Worm (Caenorhabditis elegans): ENCODE results near the gene dgn-1.

Gene dgn-1

DNA sequence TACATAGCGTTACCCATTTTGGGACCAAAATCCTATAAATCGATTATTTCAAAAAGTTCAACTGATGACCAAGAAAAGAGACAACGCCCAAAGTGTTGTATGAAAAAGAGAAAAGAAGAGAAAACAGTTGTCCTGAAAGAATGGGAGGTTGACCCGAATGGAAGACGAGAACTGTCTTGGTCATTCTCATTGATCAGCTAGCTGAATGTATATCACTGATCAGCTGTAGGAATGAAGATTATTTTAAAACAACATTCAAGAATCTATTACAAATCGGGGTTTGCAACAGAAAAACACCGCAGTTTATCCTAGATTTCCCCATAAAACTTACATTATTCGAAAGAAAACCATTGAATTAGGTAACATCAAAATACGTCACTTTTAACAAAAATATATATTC lies 38.3 kb downstream of the dgn-1 start, which contains the start of gene F47B10.5:
Gene F47B10.5 (minus strand): TSS at position 101 of the 400 bp plus-strand sequence.
- TF ChIP-seq pha-2 (tag; optimal IDR thresholded peaks at IDR 0.05) (no peak), ceh-24 (tag; optimal IDR thresholded peaks at IDR 0.05) (no peak), hlh-30 (tag; optimal IDR thresholded peaks at IDR 0.05; ENCODE audit: insufficient read depth) (no peak), zip-5 (tag; optimal IDR thresholded peaks at IDR 0.05) (no peak), sox-2 (GFP tag; IDR thresholded peaks at IDR 0.05) (no peak), F13H6.1 (tag; optimal IDR thresholded peaks at IDR 0.05) (no peak), elt-4 (tag; optimal IDR thresholded peaks at IDR 0.05) (no peak), unc-3 (GFP tag; conservative IDR thresholded peaks at IDR 0.05) (no peak), unc-3 (tag; optimal IDR thresholded peaks at IDR 0.05) (no peak), ceh-19 (GFP tag; optimal IDR thresholded peaks at IDR 0.05) (no peak), Y22D7AL.16 (tag; optimal IDR thresholded peaks at IDR 0.05) (no peak), fkh-6 (tag; optimal IDR thresholded peaks at IDR 0.05) (no peak), ahr-1 (tag; optimal IDR thresholded peaks at IDR 0.05) (no peak), ceh-18 (tag; optimal IDR thresholded peaks at IDR 0.05) (no peak), hlh-13 (GFP tag; optimal IDR thresholded peaks at IDR 0.05) (no peak)

DNA sequence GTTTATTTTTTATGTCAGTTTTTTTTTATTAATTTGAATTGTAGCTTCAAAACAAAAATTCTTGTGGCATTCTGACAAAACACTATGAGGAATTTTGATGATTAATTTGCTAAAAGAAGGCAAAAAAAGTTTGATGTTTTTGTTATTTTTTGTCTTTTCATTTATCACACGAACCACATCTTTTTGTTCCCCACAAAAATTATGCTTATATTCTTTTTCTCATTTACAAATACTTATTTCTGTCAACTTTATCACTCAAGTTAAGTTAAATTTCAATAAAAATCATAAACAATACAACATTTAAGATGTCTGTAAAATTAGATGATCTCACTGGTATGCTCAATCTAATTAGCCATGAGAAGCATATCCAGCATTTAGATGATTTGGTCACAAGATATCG lies 40.6 kb downstream of the dgn-1 start, which contains the start of gene F47B10.6:
Gene F47B10.6 (plus strand): TSS at position 301 of the 400 bp plus-strand sequence.
- TF ChIP-seq pros-1 (tag; optimal IDR thresholded peaks at IDR 0.05) (no peak), K02D7.2 (tag; optimal IDR thresholded peaks at IDR 0.05) (no peak)

DNA sequence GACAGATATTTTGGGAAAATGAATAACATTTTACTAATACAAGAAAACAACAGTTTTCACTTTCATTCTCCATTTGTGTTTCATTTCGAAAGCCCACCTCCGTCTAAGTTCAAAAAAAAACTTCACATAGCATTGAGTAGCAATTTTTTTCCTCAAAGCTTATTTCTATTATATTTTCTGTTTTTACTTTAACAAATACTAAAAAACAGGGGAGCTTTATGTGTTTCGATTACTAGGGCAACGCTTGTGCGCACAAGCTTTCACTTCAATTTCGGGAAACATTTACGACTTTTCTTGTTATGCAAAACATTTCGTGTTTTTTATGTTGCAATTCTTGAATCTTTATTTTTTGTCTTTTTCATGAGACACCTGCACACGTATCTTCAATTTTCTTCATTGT lies 42.9 kb downstream of the dgn-1 start, which contains the start of gene T21E8.5:
Gene T21E8.5 (plus strand): TSS at position 301 of the 400 bp plus-strand sequence.
- TF ChIP-seq elt-2 (tag; optimal IDR thresholded peaks at IDR 0.05), result no peak
- no peak for TF ChIP-seq ets-4 (tag; optimal IDR thresholded peaks at IDR 0.05)
- TF ChIP-seq tbx-7 (tag; optimal IDR thresholded peaks at IDR 0.05), result no peak
- TF ChIP-seq che-1 (tag; optimal IDR thresholded peaks at IDR 0.05), result no peak
- TF ChIP-seq rnt-1 (tag; optimal IDR thresholded peaks at IDR 0.05), result no peak
- TF ChIP-seq ceh-30 (tag; optimal IDR thresholded peaks at IDR 0.05), result no peak
- no peak for TF ChIP-seq ceh-2 (tag; optimal IDR thresholded peaks at IDR 0.05)
- TF ChIP-seq pha-2 (tag; optimal IDR thresholded peaks at IDR 0.05), result no peak
- TF ChIP-seq fax-1 (tag; optimal IDR thresholded peaks at IDR 0.05), result no peak
- TF ChIP-seq K02D7.2 (tag; optimal IDR thresholded peaks at IDR 0.05), result no peak
- no peak for TF ChIP-seq ceh-6 (GFP tag; optimal IDR thresholded peaks at IDR 0.05)
- no peak for TF ChIP-seq ceh-9 (tag; optimal IDR thresholded peaks at IDR 0.05)

DNA sequence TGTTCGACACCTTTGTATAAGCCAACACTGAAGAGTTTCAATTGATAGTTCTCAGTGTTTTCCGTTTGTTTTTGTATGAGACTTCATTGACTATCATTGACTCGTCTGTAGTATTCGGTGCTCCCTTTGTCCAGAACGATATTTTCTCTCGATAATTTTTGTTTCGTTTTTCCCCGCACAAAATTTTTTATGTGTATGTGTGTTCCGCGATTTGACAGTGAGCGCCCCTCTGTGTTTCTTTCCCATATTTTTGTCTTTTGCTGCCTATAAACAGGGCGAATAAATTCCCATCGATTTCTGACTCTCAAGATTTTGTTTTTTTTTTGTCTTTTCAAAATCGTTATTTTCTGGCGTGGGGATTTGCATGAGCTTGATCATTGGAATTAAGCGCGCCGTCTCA lies 45.6 kb downstream of the dgn-1 start, which contains the start of gene T21E8.7:
Gene T21E8.7 (plus strand): TSS at position 301 of the 400 bp plus-strand sequence.
- TF ChIP-seq tbx-7 (tag; optimal IDR thresholded peaks at IDR 0.05) (no peak), nhr-232 (tag; optimal IDR thresholded peaks at IDR 0.05) (no peak), ceh-14 (tag; optimal IDR thresholded peaks at IDR 0.05) (no peak), C08G9.2 (tag; optimal IDR thresholded peaks at IDR 0.05) (no peak), hlh-15 (tag; optimal IDR thresholded peaks at IDR 0.05) (no peak), fax-1 (tag; optimal IDR thresholded peaks at IDR 0.05) (no peak), ets-4 (tag; optimal IDR thresholded peaks at IDR 0.05) (no peak)

DNA sequence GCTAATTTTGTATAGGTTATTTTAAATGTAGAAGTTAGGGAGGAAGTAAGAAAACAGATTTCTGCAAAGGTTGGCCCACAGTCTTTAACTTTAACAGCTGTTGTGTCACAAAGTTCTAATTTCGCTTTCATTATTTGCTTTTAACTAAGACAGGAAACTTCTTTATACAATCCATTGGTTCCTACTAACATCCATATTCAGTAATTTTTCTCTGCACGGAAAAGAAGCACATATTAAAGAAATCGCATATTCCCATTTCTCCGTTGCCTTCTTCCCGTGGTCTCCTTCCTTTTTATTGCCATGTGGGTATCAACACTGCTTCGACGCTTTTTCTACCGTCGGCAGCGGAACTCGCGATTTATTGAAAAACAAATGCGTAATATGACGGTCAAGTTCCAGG lies 46.8 kb downstream of the dgn-1 start, which contains the start of gene T21E8.6:
Gene T21E8.6 (plus strand): TSS at position 301 of the 400 bp plus-strand sequence.
- TF ChIP-seq ceh-18 (tag; optimal IDR thresholded peaks at IDR 0.05) (no peak), ama-1 (optimal IDR thresholded peaks at IDR 0.05) (no peak), hlh-13 (GFP tag; optimal IDR thresholded peaks at IDR 0.05) (no peak), pax-1 (tag; optimal IDR thresholded peaks at IDR 0.05) (no peak), pha-4 (tag; optimal IDR thresholded peaks at IDR 0.05) (no peak)

DNA sequence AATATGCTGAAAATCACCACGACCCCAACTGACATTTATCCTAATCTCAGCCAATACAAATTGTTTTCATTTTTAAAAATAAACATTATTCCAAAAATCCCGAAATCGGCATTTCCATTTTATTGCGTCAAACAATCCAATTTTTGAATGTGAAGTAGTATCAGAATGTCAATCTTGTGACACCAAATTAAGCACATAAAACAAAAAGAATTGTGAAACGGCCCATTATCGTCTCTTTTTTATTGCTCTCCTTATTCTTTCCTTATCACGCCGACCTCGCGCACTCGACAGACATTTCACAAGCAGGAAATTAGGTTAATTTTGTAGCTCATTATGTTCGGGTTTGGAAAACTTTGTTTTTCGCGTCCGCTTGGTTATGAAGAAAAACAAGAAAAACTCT lies 48.3 kb downstream of the dgn-1 start, which contains the start of gene T21E8.4:
Gene T21E8.4 (plus strand): TSS at position 301 of the 400 bp plus-strand sequence.
- TF ChIP-seq sox-2 (GFP tag; IDR thresholded peaks at IDR 0.05) (no peak), ztf-16 (tag; optimal IDR thresholded peaks at IDR 0.05) (no peak), hlh-8 (tag; optimal IDR thresholded peaks at IDR 0.05) (no peak), tbx-7 (tag; optimal IDR thresholded peaks at IDR 0.05) (no peak), ceh-18 (tag; optimal IDR thresholded peaks at IDR 0.05) (no peak), ahr-1 (tag; optimal IDR thresholded peaks at IDR 0.05) (no peak), sox-4 (tag; optimal IDR thresholded peaks at IDR 0.05) (no peak), ceh-31 (tag; optimal IDR thresholded peaks at IDR 0.05) (no peak), ceh-19 (GFP tag; optimal IDR thresholded peaks at IDR 0.05) (no peak), fkh-6 (tag; optimal IDR thresholded peaks at IDR 0.05) (no peak), gmeb-2 (tag; optimal IDR thresholded peaks at IDR 0.05) (no peak), K02D7.2 (tag; optimal IDR thresholded peaks at IDR 0.05) (no peak), npax-4 (tag; optimal IDR thresholded peaks at IDR 0.05) (no peak), pha-4 (tag; optimal IDR thresholded peaks at IDR 0.05) (no peak)
